Worm (Caenorhabditis elegans): ENCODE measurements around the gene Y71H2AM.12.
A peak's percentile ranks its signal among the peaks of the same experiment; 100 is the strongest.

Gene Y71H2AM.12

DNA sequence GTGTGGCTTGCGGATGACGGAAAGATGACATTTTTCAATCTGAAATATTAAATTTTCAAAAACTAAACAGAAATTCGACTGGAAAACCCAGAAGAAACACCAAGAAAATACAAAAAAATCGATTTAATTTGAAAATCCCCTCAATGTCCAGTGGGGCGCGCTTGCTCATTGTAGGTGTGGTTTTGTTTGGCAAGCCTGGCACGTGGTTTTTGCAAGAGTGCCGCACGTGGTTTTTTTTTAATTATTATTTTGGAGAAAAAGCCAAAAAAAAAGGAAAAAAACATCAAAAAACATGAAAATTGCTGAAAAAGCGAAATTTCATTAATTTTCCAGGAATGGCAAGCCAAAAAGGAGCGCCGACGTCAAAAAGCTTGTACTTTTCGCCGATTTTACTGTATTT lies 34.7 kb upstream of the Y71H2AM.12 start, which contains the start of gene swsn-3 (continued):
- TF ChIP-seq attf-3 (GFP tag; conservative IDR thresholded peaks at IDR 0.05) = no peak; the same call in 1 of the 2 replicates
- no peak for TF ChIP-seq nhr-27 (tag; optimal IDR thresholded peaks at IDR 0.05)
- peak; percentile 43 for TF ChIP-seq nhr-80 (tag; optimal IDR thresholded peaks at IDR 0.05)
- TF ChIP-seq let-607 (tag; optimal IDR thresholded peaks at IDR 0.05) = peak in 1 of 2 experiments; percentile 44
- TF ChIP-seq athp-1 (tag; optimal IDR thresholded peaks at IDR 0.05) = peak; percentile 95
- no peak for TF ChIP-seq dpff-1 (tag; optimal IDR thresholded peaks at IDR 0.05)
- TF ChIP-seq F57A8.1 (GFP tag; optimal IDR thresholded peaks at IDR 0.05) = no peak
- peak; percentile 47 for TF ChIP-seq rpc-1 (optimal IDR thresholded peaks at IDR 0.05)
- peak; percentile 1 for TF ChIP-seq rpc-1 (tag; optimal IDR thresholded peaks at IDR 0.05)
- TF ChIP-seq ccch-3 (GFP tag; optimal IDR thresholded peaks at IDR 0.05) = no peak
- peak; percentile 60 for TF ChIP-seq tbp1 (GFP tag; optimal IDR thresholded peaks at IDR 0.05)
- peak; percentile 50 for TF ChIP-seq efl-1 (GFP tag; optimal IDR thresholded peaks at IDR 0.05)
- peak; percentile 68 for TF ChIP-seq C17E4.6 (GFP tag; IDR thresholded peaks at IDR 0.05)
- peak; percentile 57 for TF ChIP-seq ceh-91 (GFP tag; IDR thresholded peaks at IDR 0.05)
- TF ChIP-seq ZK185.1 (tag; optimal IDR thresholded peaks at IDR 0.05; ENCODE audit: poor library complexity, severe bottlenecking) = no peak
- TF ChIP-seq unc-130 (GFP tag; optimal IDR thresholded peaks at IDR 0.05) = peak; percentile 68
- peak; percentile 73 for TF ChIP-seq B0336.3 (GFP tag; IDR thresholded peaks at IDR 0.05)
- TF ChIP-seq nhr-179 (tag; optimal IDR thresholded peaks at IDR 0.05) = no peak
- TF ChIP-seq ceh-79 (tag; optimal IDR thresholded peaks at IDR 0.05) = no peak
- no peak for TF ChIP-seq Y79H2A.3 (GFP tag; conservative IDR thresholded peaks at IDR 0.05)
- TF ChIP-seq hmg-20 (GFP tag; IDR thresholded peaks at IDR 0.05) = 0 out of 2 replicates have a peak, but pooled peaks have one; percentile 40
- no peak for TF ChIP-seq unc-62 (GFP tag; optimal IDR thresholded peaks at IDR 0.05)
- TF ChIP-seq lin-26 (GFP tag; IDR thresholded peaks at IDR 0.05) = no peak
- TF ChIP-seq Y53G8AR.9 (GFP tag; conservative IDR thresholded peaks at IDR 0.05) = peak; percentile 69
- TF ChIP-seq mcd-1 (GFP tag; IDR thresholded peaks at IDR 0.05) = peak; percentile 97
- TF ChIP-seq ekl-4 (GFP tag; IDR thresholded peaks at IDR 0.05) = no peak; the same call in 1 of the 2 replicates
- peak; percentile 49 for TF ChIP-seq repo-1 (tag; optimal IDR thresholded peaks at IDR 0.05)
- no peak for TF ChIP-seq mel-28 (tag; optimal IDR thresholded peaks at IDR 0.05; ENCODE audit: borderline replicate concordance)
- peak; percentile 68 for TF ChIP-seq snpc-1.1 (tag; optimal IDR thresholded peaks at IDR 0.05; ENCODE audit: insufficient read depth)
- no peak for TF ChIP-seq bed-1 (GFP tag; IDR thresholded peaks at IDR 0.05)
- TF ChIP-seq lin-35 (GFP tag; optimal IDR thresholded peaks at IDR 0.05) = peak in 1 of 3 experiments; percentile 89
- no peak for TF ChIP-seq zim-3 (tag; optimal IDR thresholded peaks at IDR 0.05)
- peak; percentile 83; the same call in 1 of the 2 replicates for TF ChIP-seq Y56A3A.18 (GFP tag; IDR thresholded peaks at IDR 0.05)
- peak; percentile 57 for TF ChIP-seq ztf-18 (tag; optimal IDR thresholded peaks at IDR 0.05)
- peak; percentile 55 for TF ChIP-seq K12H6.12 (tag; optimal IDR thresholded peaks at IDR 0.05)
- 0 out of 2 replicates have a peak, but pooled peaks have one; percentile 14 for TF ChIP-seq egrh-3 (GFP tag; IDR thresholded peaks at IDR 0.05)
- peak; percentile 72 for TF ChIP-seq B0019.2 (GFP tag; conservative IDR thresholded peaks at IDR 0.05)
- peak; percentile 69 for TF ChIP-seq snpc-3.4 (tag; optimal IDR thresholded peaks at IDR 0.05)
- peak; percentile 71 for TF ChIP-seq F33H1.4 (GFP tag; IDR thresholded peaks at IDR 0.05)
- no peak for TF ChIP-seq sea-2 (GFP tag; IDR thresholded peaks at IDR 0.05)
- peak; percentile 84 for TF ChIP-seq madf-6 (GFP tag; IDR thresholded peaks at IDR 0.05)
- TF ChIP-seq zfh-2 (GFP tag; conservative IDR thresholded peaks at IDR 0.05) = no peak
- TF ChIP-seq madf-10 (tag; optimal IDR thresholded peaks at IDR 0.05) = peak; percentile 13
- peak; percentile 99 for TF ChIP-seq attf-5 (GFP tag; optimal IDR thresholded peaks at IDR 0.05)
- no peak for TF ChIP-seq B0261.1 (tag; optimal IDR thresholded peaks at IDR 0.05)
- peak; percentile 32 for TF ChIP-seq mxl-1 (tag; optimal IDR thresholded peaks at IDR 0.05)
- TF ChIP-seq aptf-3 (GFP tag; IDR thresholded peaks at IDR 0.05) = no peak
- TF ChIP-seq lir-1 (GFP tag; conservative IDR thresholded peaks at IDR 0.05) = peak; percentile 41; the same call in 1 of the 2 replicates
- no peak for TF ChIP-seq B0035.1 (tag; optimal IDR thresholded peaks at IDR 0.05)

Data from whole organism, young adult.